Worm (Caenorhabditis elegans) whole organism, L2 larva: ENCODE results near the gene C18H7.1.

ENCODE experiments used
- R02D3.7 ChIP-seq: fragments of 150-350 bp; optimal IDR thresholded peaks from 2 replicates; lab custom pipeline; 2014; ENCODE audit warnings: missing biosample characterization, missing genetic modification characterization
- crh-2 ChIP-seq: sonication (generic microtip); optimal IDR thresholded peaks from 2 replicates; lab custom pipeline; 2017; ENCODE audit warnings: missing biosample characterization, missing genetic modification characterization
- egl-27 ChIP-seq: sonication (generic microtip); optimal IDR thresholded peaks from 3 replicates; lab custom pipeline; 2017; ENCODE audit warnings: missing biosample characterization, missing genetic modification reagents, missing genetic modification characterization
- nhr-129 ChIP-seq: fragments of 150-350 bp; optimal IDR thresholded peaks from 2 replicates; lab custom pipeline; 2014; ENCODE audit warnings: missing biosample characterization, missing genetic modification characterization
- sem-4 ChIP-seq: fragments of 150-350 bp; optimal IDR thresholded peaks from 2 replicates; lab custom pipeline; 2014; ENCODE audit warnings: missing biosample characterization, missing genetic modification reagents, missing genetic modification characterization
- skn-1 ChIP-seq: sonication (generic microtip); optimal IDR thresholded peaks from 2 replicates; lab custom pipeline; 2017; ENCODE audit warnings: missing biosample characterization, missing genetic modification characterization
- snpc-4 ChIP-seq: fragments of 150-350 bp; optimal IDR thresholded peaks from 2 replicates; lab custom pipeline; 2014; ENCODE audit warnings: missing biosample characterization, missing genetic modification characterization
- unc-39 ChIP-seq: fragments of 150-350 bp; optimal IDR thresholded peaks from 2 replicates; lab custom pipeline; 2014; ENCODE audit warnings: missing biosample characterization, missing genetic modification characterization
- unc-62 ChIP-seq: fragments of 150-350 bp; optimal IDR thresholded peaks from 2 replicates; lab custom pipeline; 2014; ENCODE audit warnings: missing biosample characterization, missing genetic modification reagents, missing genetic modification characterization
- zag-1 ChIP-seq: fragments of 150-350 bp; optimal IDR thresholded peaks from 2 replicates; lab custom pipeline; 2014; ENCODE audit warnings: missing biosample characterization, missing genetic modification characterization

DNA sequence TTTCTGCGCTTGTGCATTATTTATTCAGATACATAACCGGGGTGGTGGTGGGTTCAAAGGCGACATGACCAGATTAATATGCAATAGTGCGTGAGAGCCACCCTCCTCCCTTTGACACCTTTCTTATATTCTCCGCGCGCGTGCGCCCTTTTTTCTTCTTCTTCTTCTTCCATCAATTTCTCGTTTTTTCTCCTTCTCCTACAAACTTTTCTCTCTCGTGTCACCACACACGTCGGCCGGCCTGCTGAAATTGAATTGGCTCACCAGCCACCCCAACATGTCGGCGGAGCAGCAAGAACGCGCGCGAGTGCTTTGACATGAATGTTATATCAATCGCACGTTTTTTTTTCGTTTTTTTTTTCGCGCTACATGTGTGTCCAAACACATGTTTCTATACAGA lies 44.2 kb downstream of the C18H7.1 start:
- no peak for TF ChIP-seq unc-62 (GFP tag; lab: Kevin White, UChicago)
- no peak for TF ChIP-seq sem-4 (tag; lab: Kevin White, UChicago)
- no peak for TF ChIP-seq nhr-129
- TF ChIP-seq skn-1 (tag; lab: Kevin White, UChicago), result no peak
- TF ChIP-seq snpc-4 (tag; lab: Kevin White, UChicago), result no peak
- no peak for TF ChIP-seq crh-2 (tag; lab: Kevin White, UChicago)
- TF ChIP-seq zag-1 (tag; lab: Kevin White, UChicago), result no peak
- no peak for TF ChIP-seq R02D3.7 (tag; lab: Kevin White, UChicago)
- no peak for TF ChIP-seq egl-27 (tag; lab: Kevin White, UChicago)
- TF ChIP-seq unc-39, result no peak
